Worm (Caenorhabditis elegans) whole organism, young adult: Measurements from ENCODE around the gene cogc-2.
A peak's percentile ranks its signal among the peaks of the same experiment; 100 is the strongest.

Experiments used
- B0035.1 ChIP-seq: sonication (generic microtip); optimal IDR thresholded peaks from 2 replicates; lab custom pipeline; 2016; ENCODE audit warnings: missing genetic modification characterization, mild to moderate bottlenecking, missing compliant biosample characterization, missing genotype, missing genetic modification reagents
- D2030.7 ChIP-seq: fragments of 200-800 bp; sonication (Bioruptor generic); IDR thresholded peaks from 2 replicates; pipeline ENCODE4 v1.3.6; 2022; ENCODE audit warnings: missing genetic modification reagents, missing genetic modification characterization, missing compliant biosample characterization
- F23B12.7 ChIP-seq: sonication (generic microtip); optimal IDR thresholded peaks from 2 replicates; lab custom pipeline; 2017; ENCODE audit warnings: missing genetic modification characterization, mild to moderate bottlenecking, missing compliant biosample characterization, antibody characterized with exemption, moderate library complexity; ENCODE audit not compliant: insufficient read depth
- F39B2.1 ChIP-seq: fragments of 200-800 bp; sonication (Bioruptor generic); IDR thresholded peaks from 2 replicates; pipeline ENCODE4 v1.3.6; 2022; ENCODE audit warnings: missing genetic modification reagents, missing genetic modification characterization, missing compliant biosample characterization
- F49E8.2 ChIP-seq: sonication (generic microtip); optimal IDR thresholded peaks from 3 replicates; lab custom pipeline; 2017; ENCODE audit warnings: missing genetic modification characterization, mild to moderate bottlenecking, missing compliant biosample characterization, antibody characterized with exemption, moderate library complexity; ENCODE audit not compliant: insufficient read depth
- Y53F4B.3 ChIP-seq: fragments of 200-800 bp; sonication (Bioruptor generic); IDR thresholded peaks from 2 replicates; pipeline ENCODE4 v1.3.6; 2022; ENCODE audit warnings: missing genetic modification reagents, missing genetic modification characterization, missing compliant biosample characterization
- Y56A3A.18 ChIP-seq: fragments of 200-800 bp; sonication (Bioruptor generic); IDR thresholded peaks from 2 replicates; pipeline ENCODE4 v1.3.6; 2022; ENCODE audit warnings: missing genetic modification reagents, missing genetic modification characterization, missing compliant biosample characterization
- Y95B8A.8 ChIP-seq: fragments of 200-800 bp; sonication (Bioruptor generic); IDR thresholded peaks from 2 replicates; pipeline ENCODE4 v1.3.6; 2022; ENCODE audit warnings: missing genetic modification reagents, missing genetic modification characterization, missing compliant biosample characterization
- bed-1 ChIP-seq: fragments of 200-800 bp; sonication (Bioruptor generic); IDR thresholded peaks from 2 replicates; pipeline ENCODE4 v1.3.6; 2022; ENCODE audit warnings: missing genetic modification reagents, missing genetic modification characterization, missing compliant biosample characterization
- bed-2 ChIP-seq: fragments of 200-800 bp; sonication (Bioruptor generic); IDR thresholded peaks from 2 replicates; pipeline ENCODE4 v1.3.6; 2022; ENCODE audit warnings: missing genetic modification reagents, missing genetic modification characterization, missing compliant biosample characterization
- ccch-3 ChIP-seq: fragments of 200-800 bp; sonication (Bioruptor generic); optimal IDR thresholded peaks from 2 replicates; lab custom pipeline; 2018; ENCODE audit warnings: mild to moderate bottlenecking, missing genetic modification characterization, missing compliant biosample characterization
- ceh-27 ChIP-seq: fragments of 200-800 bp; sonication (Bioruptor generic); optimal IDR thresholded peaks from 2 replicates; lab custom pipeline; 2018; ENCODE audit warnings: mild to moderate bottlenecking, missing genetic modification characterization, moderate library complexity, missing compliant biosample characterization
- dox-1 ChIP-seq: fragments of 200-800 bp; sonication (Bioruptor generic); IDR thresholded peaks from 2 replicates; pipeline ENCODE4 v1.3.6; 2022; ENCODE audit warnings: missing genetic modification reagents, missing genetic modification characterization, missing compliant biosample characterization
- dpff-1 ChIP-seq: sonication (generic microtip); optimal IDR thresholded peaks from 2 replicates; lab custom pipeline; 2017; ENCODE audit warnings: mild to moderate bottlenecking, missing genetic modification characterization, missing compliant biosample characterization
- efl-1 ChIP-seq: fragments of 150-350 bp; optimal IDR thresholded peaks from 2 replicates; lab custom pipeline; 2014; ENCODE audit warnings: missing biosample characterization, missing genetic modification reagents, missing genetic modification characterization
- fkh-3 ChIP-seq: sonication (generic microtip); optimal IDR thresholded peaks from 2 replicates; lab custom pipeline; 2016; ENCODE audit warnings: mild to moderate bottlenecking, missing genetic modification characterization, missing compliant biosample characterization
- him-1 ChIP-seq: sonication (generic microtip); optimal IDR thresholded peaks from 2 replicates; lab custom pipeline; 2016; ENCODE audit warnings: missing genotype, missing genetic modification reagents, missing genetic modification characterization, missing compliant biosample characterization
- hlh-12 ChIP-seq: sonication (generic microtip); optimal IDR thresholded peaks from 2 replicates; lab custom pipeline; 2016; ENCODE audit warnings: missing genetic modification characterization, missing compliant biosample characterization
- hmg-1.2 ChIP-seq: fragments of 200-800 bp; sonication (Bioruptor generic); IDR thresholded peaks from 2 replicates; pipeline ENCODE4 v1.3.6; 2022; ENCODE audit warnings: missing genetic modification reagents, missing genetic modification characterization, missing compliant biosample characterization
- hmg-20 ChIP-seq: fragments of 200-800 bp; sonication (Bioruptor generic); IDR thresholded peaks from 2 replicates; pipeline ENCODE4 v1.3.6; 2022; ENCODE audit warnings: missing genetic modification reagents, missing genetic modification characterization, missing compliant biosample characterization
- hsf-1 ChIP-seq: fragments of 200-800 bp; sonication (Bioruptor generic); IDR thresholded peaks from 2 replicates; pipeline ENCODE4 v1.3.6; 2022; ENCODE audit warnings: missing genetic modification reagents, missing genetic modification characterization, missing compliant biosample characterization
- let-526 ChIP-seq: fragments of 200-800 bp; sonication (Bioruptor generic); IDR thresholded peaks from 2 replicates; pipeline ENCODE4 v1.3.6; 2022; ENCODE audit warnings: missing genetic modification reagents, missing genetic modification characterization, missing compliant biosample characterization
- lin-35 ChIP-seq, 3 experiments: fragments of 150-350 bp in 2 of 3; sonication (generic microtip) in 1 of 3; optimal IDR thresholded peaks; 2 replicates each; lab custom pipeline; 2014 to 2018; ENCODE audit warnings: missing biosample characterization in 3 of 3, missing genetic modification characterization in 3 of 3, missing genetic modification reagents in 3 of 3
- lin-54 ChIP-seq: fragments of 200-800 bp; sonication (Bioruptor generic); optimal IDR thresholded peaks from 2 replicates; lab custom pipeline; 2018; ENCODE audit warnings: mild to moderate bottlenecking, missing genetic modification characterization, missing compliant biosample characterization
- lir-1 ChIP-seq: fragments of 200-800 bp; sonication (Bioruptor generic); conservative IDR thresholded peaks from 2 replicates; pipeline ENCODE4 v1.3.6; 2022; ENCODE audit warnings: missing genetic modification reagents, missing genetic modification characterization, missing compliant biosample characterization
- madf-8 ChIP-seq: fragments of 200-800 bp; sonication (Bioruptor generic); conservative IDR thresholded peaks from 2 replicates; pipeline ENCODE4 v1.3.6; 2022; ENCODE audit warnings: missing genetic modification reagents, missing genetic modification characterization, missing compliant biosample characterization
- mcd-1 ChIP-seq: fragments of 200-800 bp; sonication (Bioruptor generic); IDR thresholded peaks from 2 replicates; pipeline ENCODE4 v1.3.6; 2022; ENCODE audit warnings: missing genetic modification reagents, missing genetic modification characterization, missing compliant biosample characterization
- mel-28 ChIP-seq: sonication (generic microtip); optimal IDR thresholded peaks from 2 replicates; lab custom pipeline; 2016; ENCODE audit warnings: borderline replicate concordance, mild to moderate bottlenecking, missing genetic modification characterization, missing compliant biosample characterization
- mxl-1 ChIP-seq: sonication (generic microtip); optimal IDR thresholded peaks from 2 replicates; lab custom pipeline; 2016; ENCODE audit warnings: missing genetic modification characterization, missing compliant biosample characterization
- nfya-1 ChIP-seq: sonication (generic microtip); optimal IDR thresholded peaks from 2 replicates; lab custom pipeline; 2017; ENCODE audit warnings: antibody characterized with exemption, missing compliant biosample characterization, missing genetic modification characterization, borderline replicate concordance; ENCODE audit not compliant: insufficient read depth
- nfya-2 ChIP-seq: fragments of 200-800 bp; sonication (Bioruptor generic); IDR thresholded peaks from 2 replicates; pipeline ENCODE4 v1.3.6; 2022; ENCODE audit warnings: missing genetic modification reagents, missing genetic modification characterization, missing compliant biosample characterization
- nfyb-1 ChIP-seq: fragments of 200-800 bp; sonication (Bioruptor generic); IDR thresholded peaks from 2 replicates; pipeline ENCODE4 v1.3.6; 2022; ENCODE audit warnings: missing genetic modification reagents, missing genetic modification characterization, missing compliant biosample characterization
- nhr-120 ChIP-seq: fragments of 200-800 bp; sonication (Bioruptor generic); IDR thresholded peaks from 2 replicates; pipeline ENCODE4 v1.3.6; 2022; ENCODE audit warnings: missing genetic modification characterization, missing compliant biosample characterization
- nhr-179 ChIP-seq: sonication (generic microtip); optimal IDR thresholded peaks from 2 replicates; lab custom pipeline; 2016; ENCODE audit warnings: mild to moderate bottlenecking, missing genetic modification characterization, missing compliant biosample characterization
- nhr-27 ChIP-seq: fragments of 200-800 bp; sonication (Bioruptor generic); optimal IDR thresholded peaks from 2 replicates; lab custom pipeline; 2018; ENCODE audit warnings: mild to moderate bottlenecking, missing genetic modification characterization, moderate library complexity, missing compliant biosample characterization
- pbrm-1 ChIP-seq: fragments of 200-800 bp; sonication (Bioruptor generic); IDR thresholded peaks from 2 replicates; pipeline ENCODE4 v1.3.6; 2022; ENCODE audit warnings: missing genetic modification reagents, missing genetic modification characterization, missing compliant biosample characterization
- rcor-1 ChIP-seq: fragments of 200-800 bp; sonication (Bioruptor generic); IDR thresholded peaks from 2 replicates; pipeline ENCODE4 v1.3.6; 2022; ENCODE audit warnings: missing genetic modification reagents, missing genetic modification characterization, missing compliant biosample characterization
- snpc-1.1 ChIP-seq: sonication (generic microtip); optimal IDR thresholded peaks from 2 replicates; lab custom pipeline; 2017; ENCODE audit warnings: missing genetic modification characterization, mild to moderate bottlenecking, missing compliant biosample characterization, antibody characterized with exemption, moderate library complexity, missing genotype, missing genetic modification reagents; ENCODE audit not compliant: insufficient read depth
- snpc-3.4 ChIP-seq: sonication (generic microtip); optimal IDR thresholded peaks from 2 replicates; lab custom pipeline; 2017; ENCODE audit warnings: missing genetic modification characterization, mild to moderate bottlenecking, missing compliant biosample characterization, antibody characterized with exemption, moderate library complexity, missing genotype, missing genetic modification reagents
- snpc-4 ChIP-seq, 5 experiments: fragments of 150-350 bp in 1 of 5; sonication (generic microtip) in 4 of 5; optimal IDR thresholded peaks; 2 replicates each; lab custom pipeline; 2014 to 2018; ENCODE audit warnings: missing genetic modification characterization in 5 of 5, missing biosample characterization in 3 of 5, antibody characterized with exemption in 2 of 5, mild to moderate bottlenecking in 2 of 5, missing compliant biosample characterization in 2 of 5, missing genotype in 2 of 5, moderate library complexity in 2 of 5, missing genetic modification reagents in 1 of 5
- tbp1 ChIP-seq: fragments of 200-800 bp; sonication (Bioruptor generic); optimal IDR thresholded peaks from 2 replicates; lab custom pipeline; 2018; ENCODE audit warnings: mild to moderate bottlenecking, missing genetic modification characterization, missing compliant biosample characterization
- tbx-9 ChIP-seq: sonication (generic microtip); optimal IDR thresholded peaks from 2 replicates; lab custom pipeline; 2016; ENCODE audit warnings: borderline replicate concordance, missing genetic modification characterization, inconsistent platforms, missing compliant biosample characterization
- tlf-1 ChIP-seq: fragments of 200-800 bp; sonication (Bioruptor generic); optimal IDR thresholded peaks from 2 replicates; lab custom pipeline; 2018; ENCODE audit warnings: mild to moderate bottlenecking, missing genetic modification characterization, missing compliant biosample characterization
- unc-62 ChIP-seq: fragments of 150-350 bp; optimal IDR thresholded peaks from 2 replicates; lab custom pipeline; 2014; ENCODE audit warnings: missing biosample characterization, missing genetic modification reagents, missing genetic modification characterization
- xnd-1 ChIP-seq: sonication (generic microtip); optimal IDR thresholded peaks from 2 replicates; lab custom pipeline; 2016; ENCODE audit warnings: missing genotype, missing genetic modification reagents, missing genetic modification characterization, missing compliant biosample characterization
- ztf-26 ChIP-seq: sonication (generic microtip); optimal IDR thresholded peaks from 2 replicates; lab custom pipeline; 2017; ENCODE audit warnings: missing genetic modification characterization, missing compliant biosample characterization
- ztf-28 ChIP-seq: fragments of 200-800 bp; sonication (Bioruptor generic); IDR thresholded peaks from 2 replicates; pipeline ENCODE4 v1.3.6; 2022; ENCODE audit warnings: missing genetic modification reagents, missing genetic modification characterization, missing compliant biosample characterization

cogc-2 gene

DNA sequence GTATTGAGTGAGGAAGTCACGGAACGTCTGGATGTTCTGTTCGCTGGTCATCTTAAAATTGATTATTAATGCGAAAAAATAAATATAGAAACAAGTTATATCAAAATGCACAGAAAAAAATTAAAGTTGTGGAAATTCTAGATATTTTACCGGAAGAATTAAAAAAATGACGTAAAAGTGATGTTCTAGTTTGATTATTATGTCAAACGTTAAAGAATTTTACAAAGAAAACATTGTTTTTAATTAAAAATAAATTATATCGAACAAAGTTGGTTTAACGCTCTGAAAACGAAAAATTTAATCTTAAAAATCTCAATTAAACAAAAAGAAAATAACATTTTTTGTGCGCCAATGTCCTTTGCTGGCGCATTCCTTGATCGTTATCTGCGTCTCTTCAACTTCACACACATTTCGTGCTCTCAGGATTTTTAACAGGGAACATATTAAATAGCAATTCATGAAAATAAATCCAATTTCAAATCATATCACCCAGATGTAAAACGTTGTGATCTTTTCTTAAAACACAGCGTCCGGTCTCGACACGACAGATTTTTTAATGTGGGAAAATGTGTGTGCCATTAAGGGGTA, 5.3 kb upstream of the cogc-2 start, which contains the start of gene tin-9.1 (continued):
- TF ChIP-seq nhr-27 (tag; lab: Kevin White, UChicago) = no peak
- TF ChIP-seq nfya-2 (GFP tag; lab: Robert Waterston, UW) = no peak
- peak; percentile 63 for TF ChIP-seq him-1 (tag; lab: Kevin White, UChicago)
- TF ChIP-seq nfya-1 = no peak
- TF ChIP-seq Y53F4B.3 (GFP tag; lab: Robert Waterston, UW) = no peak
- TF ChIP-seq bed-1 (GFP tag; lab: Robert Waterston, UW) = no peak
- TF ChIP-seq tbx-9 = no peak
- TF ChIP-seq snpc-4 (GFP tag; optimal IDR thresholded peaks at IDR 0.05; lab: Kevin White, UChicago) = peak; percentile 17
- TF ChIP-seq snpc-4 (tag; optimal IDR thresholded peaks at IDR 0.05; lab: Kevin White, UChicago) = peak in 3 of 4 experiments; percentile 29 to 68 (median 49)
- TF ChIP-seq mcd-1 = peak; percentile 68
- TF ChIP-seq rcor-1 (GFP tag; lab: Robert Waterston, UW) = 0 out of 2 replicates have a peak, but pooled peaks have one; percentile 9
- TF ChIP-seq snpc-1.1 (tag; lab: Kevin White, UChicago) = no peak
- no peak for TF ChIP-seq fkh-3 (tag; lab: Kevin White, UChicago)
- TF ChIP-seq Y95B8A.8 (GFP tag; lab: Robert Waterston, UW) = no peak
- no peak for TF ChIP-seq F39B2.1 (GFP tag; lab: Robert Waterston, UW)
- TF ChIP-seq nfyb-1 (GFP tag; lab: Robert Waterston, UW) = 0 out of 2 replicates have a peak, but pooled peaks have one; percentile 50
- no peak for TF ChIP-seq lir-1 (GFP tag; lab: Robert Waterston, UW)
- no peak for TF ChIP-seq Y56A3A.18 (GFP tag; lab: Robert Waterston, UW)
- TF ChIP-seq D2030.7 (GFP tag; lab: Robert Waterston, UW) = no peak
- TF ChIP-seq nhr-120 (GFP tag; lab: Robert Waterston, UW) = no peak
- TF ChIP-seq ztf-26 (tag; lab: Kevin White, UChicago) = no peak
- no peak for TF ChIP-seq B0035.1
- TF ChIP-seq mxl-1 = no peak
- peak; percentile 29 for TF ChIP-seq F49E8.2 (tag; lab: Kevin White, UChicago)
- TF ChIP-seq pbrm-1 (GFP tag; lab: Robert Waterston, UW) = no peak
- peak in 1 of 3 experiments; percentile 67 for TF ChIP-seq lin-35 (GFP tag; optimal IDR thresholded peaks at IDR 0.05; lab: Kevin White, UChicago)
- TF ChIP-seq nhr-179 (tag; lab: Kevin White, UChicago) = no peak
- TF ChIP-seq bed-2 = no peak
- no peak for TF ChIP-seq hsf-1 (GFP tag; lab: Robert Waterston, UW)
- TF ChIP-seq madf-8 (GFP tag; lab: Robert Waterston, UW) = no peak
- TF ChIP-seq mel-28 (tag; lab: Kevin White, UChicago) = no peak
- TF ChIP-seq hmg-20 (GFP tag; lab: Robert Waterston, UW) = no peak
- no peak for TF ChIP-seq ztf-28 (GFP tag; lab: Robert Waterston, UW)
- TF ChIP-seq lin-54 = peak; percentile 61
- TF ChIP-seq dox-1 (GFP tag; lab: Robert Waterston, UW) = peak; percentile 44; the same call in 1 of the 2 replicates
- TF ChIP-seq hlh-12 (tag; lab: Kevin White, UChicago) = no peak
- no peak for TF ChIP-seq ceh-27 (GFP tag; lab: Kevin White, UChicago)
- TF ChIP-seq tbp1 (GFP tag; lab: Kevin White, UChicago) = peak; percentile 31
- TF ChIP-seq unc-62 = no peak
- TF ChIP-seq hmg-1.2 (GFP tag; lab: Robert Waterston, UW) = peak; percentile 70
- TF ChIP-seq let-526 (GFP tag; lab: Robert Waterston, UW) = no peak
- TF ChIP-seq xnd-1 (tag; lab: Kevin White, UChicago) = no peak
- no peak for TF ChIP-seq F23B12.7 (tag; lab: Kevin White, UChicago)
- TF ChIP-seq efl-1 = peak; percentile 36
- TF ChIP-seq dpff-1 (tag; lab: Kevin White, UChicago) = no peak
- no peak for TF ChIP-seq snpc-3.4 (tag; lab: Kevin White, UChicago)
- no peak for TF ChIP-seq tlf-1
- no peak for TF ChIP-seq ccch-3 (GFP tag; lab: Kevin White, UChicago)
